Fruit fly (Drosophila melanogaster): ENCODE results near the gene Sap47.

The Sap47 gene

DNA sequence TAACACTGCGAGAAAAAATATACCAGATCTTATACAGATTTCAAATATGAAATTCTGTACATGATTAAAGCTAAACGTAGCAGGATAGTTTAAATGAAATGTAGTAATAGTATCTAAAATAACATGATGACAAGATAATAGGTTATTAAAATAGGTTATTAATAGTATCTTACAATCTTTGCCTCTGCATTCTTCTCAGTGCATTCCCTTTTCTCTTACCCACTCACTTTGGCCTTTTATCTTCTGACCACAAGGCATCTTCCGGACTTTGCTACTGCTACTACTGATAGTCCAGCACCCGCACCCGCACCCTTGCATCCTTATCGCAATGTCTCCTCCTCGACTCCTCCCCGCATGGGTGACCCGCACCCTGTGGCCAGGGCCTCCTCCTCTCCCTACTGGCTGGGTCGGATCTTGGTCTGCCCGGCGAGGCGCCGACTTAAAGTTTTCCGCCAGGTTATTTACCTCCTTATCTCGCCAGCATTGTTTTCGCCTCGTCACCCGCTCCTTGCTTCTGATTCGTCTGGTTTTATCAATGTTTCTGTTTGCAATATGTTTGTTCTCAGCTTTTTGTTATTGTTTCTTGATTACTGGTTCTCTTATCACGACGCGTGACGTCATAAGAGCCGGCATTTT lies 49.7 kb downstream of the Sap47 start (continued):
- TF ChIP-seq Dip2 (GFP tag; IDR thresholded peaks at IDR 0.05) (no peak), sens-2 (GFP tag; IDR thresholded peaks at IDR 0.05) (no peak), pita (GFP tag; optimal IDR thresholded peaks at IDR 0.05) (no peak), grn (GFP tag; optimal IDR thresholded peaks at IDR 0.05) (no peak), slbo (GFP tag; IDR thresholded peaks at IDR 0.05) (0 out of 2 replicates have a peak, but pooled peaks have one; percentile 19), toy (GFP tag; IDR thresholded peaks at IDR 0.05) (no peak), HmgD (GFP tag; optimal IDR thresholded peaks at IDR 0.05) (no peak), tx (GFP tag; optimal IDR thresholded peaks at IDR 0.05) (no peak), CG14050 (GFP tag; IDR thresholded peaks at IDR 0.05) (no peak), CG7928 (GFP tag; optimal IDR thresholded peaks at IDR 0.05) (no peak), cas (GFP tag; IDR thresholded peaks at IDR 0.05) (no peak), Meics (GFP tag; optimal IDR thresholded peaks at IDR 0.05) (peak; percentile 35), fu2 (GFP tag; optimal IDR thresholded peaks at IDR 0.05) (no peak), CG7987 (GFP tag; optimal IDR thresholded peaks at IDR 0.05) (no peak), CG17359 (tag; optimal IDR thresholded peaks at IDR 0.05) (peak; percentile 52), ems (GFP tag; optimal IDR thresholded peaks at IDR 0.05) (no peak), Lpt (GFP tag; optimal IDR thresholded peaks at IDR 0.05) (no peak), CG18011 (GFP tag; optimal IDR thresholded peaks at IDR 0.05) (no peak), Ets65A (GFP tag) (no peak), CG12744 (GFP tag; optimal IDR thresholded peaks at IDR 0.05) (no peak), hkb (optimal IDR thresholded peaks at IDR 0.05) (no peak), hkb (GFP tag; IDR thresholded peaks at IDR 0.05) (peak; percentile 23; the same call in 1 of the 2 replicates), TFAM (GFP tag; optimal IDR thresholded peaks at IDR 0.05) (no peak), CG4820 (GFP tag; optimal IDR thresholded peaks at IDR 0.05) (peak; percentile 66), klu (GFP tag; IDR thresholded peaks at IDR 0.05) (no peak), wdn (GFP tag; IDR thresholded peaks at IDR 0.05) (no peak), emc (GFP tag; optimal IDR thresholded peaks at IDR 0.05) (no peak), nom (GFP tag; optimal IDR thresholded peaks at IDR 0.05) (peak; percentile 94), run (tag; optimal IDR thresholded peaks at IDR 0.05) (no peak), Ssrp (tag; optimal IDR thresholded peaks at IDR 0.05) (peak; percentile 38), mirr (GFP tag; optimal IDR thresholded peaks at IDR 0.05) (peak; percentile 15), CG16813 (GFP tag; IDR thresholded peaks at IDR 0.05; ENCODE audit: partially characterized antibody) (no peak), CG7786 (GFP tag; optimal IDR thresholded peaks at IDR 0.05) (peak; percentile 32), CG9727 (GFP tag; optimal IDR thresholded peaks at IDR 0.05) (peak; percentile 73), scrt (GFP tag; optimal IDR thresholded peaks at IDR 0.05) (peak; percentile 4), CG8089 (GFP tag; optimal IDR thresholded peaks at IDR 0.05) (no peak), Vsx1 (GFP tag; optimal IDR thresholded peaks at IDR 0.05) (no peak), E2f1 (GFP tag; IDR thresholded peaks at IDR 0.05) (peak; percentile 43; the same call in 1 of the 2 replicates), ab (GFP tag; optimal IDR thresholded peaks at IDR 0.05) (no peak), CG8765 (GFP tag; IDR thresholded peaks at IDR 0.05) (no peak), ewg (GFP tag; optimal IDR thresholded peaks at IDR 0.05) (no peak), PHDP (tag; optimal IDR thresholded peaks at IDR 0.05) (peak; percentile 41), Chrac-16 (GFP tag; optimal IDR thresholded peaks at IDR 0.05) (peak; percentile 39), CG1792 (GFP tag; optimal IDR thresholded peaks at IDR 0.05) (no peak), B-H2 (GFP tag; optimal IDR thresholded peaks at IDR 0.05) (no peak), crol (GFP tag; IDR thresholded peaks at IDR 0.05) (peak; percentile 93), insv (GFP tag; optimal IDR thresholded peaks at IDR 0.05) (no peak), Atf-2 (GFP tag; optimal IDR thresholded peaks at IDR 0.05) (no peak), Med (GFP tag) (peak; percentile 66), CG18476 (GFP tag; optimal IDR thresholded peaks at IDR 0.05) (peak; percentile 34), CG18262 (tag; optimal IDR thresholded peaks at IDR 0.05) (peak; percentile 73), CG17802 (tag; optimal IDR thresholded peaks at IDR 0.05) (no peak)

Data from whole organism, embryonic.